Fruit fly (Drosophila melanogaster): ENCODE data around the gene nej.

DNA sequence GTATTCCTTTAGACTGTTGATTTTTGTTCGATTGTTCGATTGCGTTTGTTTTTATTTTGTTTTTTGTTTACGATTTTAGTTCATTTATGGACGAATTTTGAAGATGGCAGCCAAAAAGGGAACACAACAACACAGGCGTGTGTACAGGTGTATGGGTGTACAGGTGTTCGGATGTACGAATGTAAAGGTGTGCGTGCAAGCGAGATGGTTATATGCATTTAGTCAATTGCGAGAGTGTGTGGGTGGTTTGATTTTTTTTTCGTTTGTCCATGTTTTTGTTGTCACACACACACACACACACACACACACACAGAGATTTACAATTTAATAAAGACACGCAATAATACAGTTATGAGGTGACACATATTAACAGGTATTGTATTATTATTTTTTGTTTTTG, 12.0 kb downstream of the nej start:
- TF ChIP-seq Myc (optimal IDR thresholded peaks at IDR 0.05) (no peak), HLH106 (tag; optimal IDR thresholded peaks at IDR 0.05) (no peak), sage (GFP tag; optimal IDR thresholded peaks at IDR 0.05) (no peak), h (GFP tag; optimal IDR thresholded peaks at IDR 0.05) (no peak), Dfd (GFP tag; optimal IDR thresholded peaks at IDR 0.05) (no peak), Sp1 (GFP tag; optimal IDR thresholded peaks at IDR 0.05) (peak; percentile 66), Dif (GFP tag; optimal IDR thresholded peaks at IDR 0.05; ENCODE audit: partially characterized antibody) (no peak), psq (GFP tag; optimal IDR thresholded peaks at IDR 0.05) (no peak), CrebA (GFP tag; optimal IDR thresholded peaks at IDR 0.05; ENCODE audit: borderline replicate concordance) (no peak), pan (optimal IDR thresholded peaks at IDR 0.05) (no peak), dl (GFP tag; optimal IDR thresholded peaks at IDR 0.05; ENCODE audit: insufficient read depth in 1 of 2, partially characterized antibody in 2 of 2) (no peak), CG9705 (GFP tag; optimal IDR thresholded peaks at IDR 0.05) (no peak), OdsH (GFP tag; optimal IDR thresholded peaks at IDR 0.05) (no peak), br (GFP tag; optimal IDR thresholded peaks at IDR 0.05) (no peak)
